Worm (Caenorhabditis elegans): ENCODE data around the gene str-18.

ce11 chrV:15732209-15732608, 9.5 kb downstream of the str-18 start, which contains the start of gene str-38:
- TF ChIP-seq ama-1 (optimal IDR thresholded peaks at IDR 0.05), result no peak
- no peak for TF ChIP-seq flt-1 (GFP tag; IDR thresholded peaks at IDR 0.05)
- TF ChIP-seq F13C5.2 (tag; optimal IDR thresholded peaks at IDR 0.05), result no peak
- TF ChIP-seq sea-1 (GFP tag; conservative IDR thresholded peaks at IDR 0.05), result no peak
- TF ChIP-seq pes-1 (GFP tag; IDR thresholded peaks at IDR 0.05), result no peak
- TF ChIP-seq tra-4 (tag; optimal IDR thresholded peaks at IDR 0.05), result no peak
- TF ChIP-seq tbx-37 (GFP tag; conservative IDR thresholded peaks at IDR 0.05), result no peak
- no peak for TF ChIP-seq scrt-1 (GFP tag; IDR thresholded peaks at IDR 0.05)
- no peak for TF ChIP-seq B0310.2 (tag; optimal IDR thresholded peaks at IDR 0.05)
